Fruit fly (Drosophila melanogaster) whole organism, embryonic: ENCODE results near the gene CG44838.

Experiments used
- Ada2b ChIP-seq: fragments of 200-800 bp; sonication (Bioruptor generic); IDR thresholded peaks from 2 replicates; pipeline ENCODE4 v1.3.6; 2022; ENCODE audit warnings: missing biosample characterization, missing genetic modification characterization
- Bgb ChIP-seq: fragments of 200-800 bp; sonication (Bioruptor generic); IDR thresholded peaks from 2 replicates; pipeline ENCODE4 v1.3.6; 2022; ENCODE audit warnings: missing biosample characterization, missing genetic modification characterization; ENCODE audit not compliant: partially characterized antibody
- CG10147 ChIP-seq: fragments of 200-800 bp; sonication (Bioruptor generic); optimal IDR thresholded peaks from 2 replicates; lab custom pipeline; 2019; ENCODE audit warnings: missing biosample characterization, mild to moderate bottlenecking, missing genetic modification characterization, moderate library complexity
- CG11504 ChIP-seq: fragments of 200-800 bp; sonication (Bioruptor generic); optimal IDR thresholded peaks from 3 replicates; lab custom pipeline; 2019; ENCODE audit warnings: missing biosample characterization, mild to moderate bottlenecking, missing genetic modification characterization, moderate library complexity
- CG12219 ChIP-seq: fragments of 200-800 bp; sonication (Bioruptor generic); optimal IDR thresholded peaks from 3 replicates; lab custom pipeline; 2018; ENCODE audit warnings: missing biosample characterization, mild to moderate bottlenecking, missing genetic modification characterization
- CG13624 ChIP-seq: fragments of 200-800 bp; sonication (Bioruptor generic); optimal IDR thresholded peaks from 2 replicates; lab custom pipeline; 2016; ENCODE audit warnings: missing biosample characterization, missing genetic modification characterization
- CG14014 ChIP-seq: fragments of 200-800 bp; sonication (Bioruptor generic); IDR thresholded peaks from 2 replicates; pipeline ENCODE4 v1.3.6; 2022; ENCODE audit warnings: missing biosample characterization, missing genetic modification characterization
- CG1529 ChIP-seq: fragments of 200-800 bp; sonication (Bioruptor generic); optimal IDR thresholded peaks from 3 replicates; lab custom pipeline; 2018; ENCODE audit warnings: missing biosample characterization, missing genetic modification characterization
- CG17802 ChIP-seq: fragments of 200-800 bp; sonication (Bioruptor generic); optimal IDR thresholded peaks from 2 replicates; lab custom pipeline; 2018; ENCODE audit warnings: missing biosample characterization, mild to moderate bottlenecking, missing genetic modification characterization, moderate library complexity
- CG18011 ChIP-seq: fragments of 200-800 bp; sonication (Bioruptor generic); optimal IDR thresholded peaks from 2 replicates; lab custom pipeline; 2017; ENCODE audit warnings: missing biosample characterization, missing genetic modification characterization, mild to moderate bottlenecking, moderate library complexity, missing genotype
- CG2202 ChIP-seq: fragments of 200-800 bp; sonication (Bioruptor generic); optimal IDR thresholded peaks from 2 replicates; lab custom pipeline; 2018; ENCODE audit warnings: missing biosample characterization, mild to moderate bottlenecking, missing genetic modification characterization
- CG43689 ChIP-seq: fragments of 200-800 bp; sonication (Bioruptor generic); IDR thresholded peaks from 2 replicates; pipeline ENCODE4 v1.3.6; 2022; ENCODE audit warnings: missing biosample characterization, missing genetic modification characterization
- CG5245 ChIP-seq: fragments of 200-800 bp; sonication (Bioruptor generic); optimal IDR thresholded peaks from 3 replicates; lab custom pipeline; 2016; ENCODE audit warnings: missing biosample characterization, missing genetic modification characterization
- CG7745 ChIP-seq: fragments of 200-800 bp; sonication (Bioruptor generic); optimal IDR thresholded peaks from 2 replicates; lab custom pipeline; 2018; ENCODE audit warnings: missing biosample characterization, mild to moderate bottlenecking, missing genetic modification characterization, moderate library complexity
- CG8290 ChIP-seq, 3 experiments: fragments of 200-800 bp; sonication (Bioruptor generic); optimal IDR thresholded peaks; 2 replicates each; lab custom pipeline; 2016 to 2019; ENCODE audit warnings: missing biosample characterization in 3 of 3, missing genetic modification characterization in 3 of 3, mild to moderate bottlenecking in 2 of 3, moderate library complexity in 1 of 3
- CG9932 ChIP-seq: fragments of 200-800 bp; sonication (Bioruptor generic); IDR thresholded peaks from 2 replicates; pipeline ENCODE4 v1.3.6; 2022; ENCODE audit warnings: missing biosample characterization, missing genetic modification characterization
- CTCF ChIP-seq: fragments of 200-800 bp; sonication (Bioruptor generic); optimal IDR thresholded peaks from 2 replicates; lab custom pipeline; 2017; ENCODE audit warnings: missing biosample characterization, mild to moderate bottlenecking, missing genetic modification characterization, moderate library complexity
- Chrac-16 ChIP-seq: fragments of 200-800 bp; sonication (Bioruptor generic); optimal IDR thresholded peaks from 3 replicates; lab custom pipeline; 2016; ENCODE audit warnings: missing biosample characterization, missing genetic modification characterization
- Dip3 ChIP-seq: fragments of 200-800 bp; sonication (Bioruptor generic); optimal IDR thresholded peaks from 3 replicates; lab custom pipeline; 2016; ENCODE audit warnings: missing biosample characterization, missing genetic modification characterization
- Dll ChIP-seq: fragments of 200-800 bp; sonication (Bioruptor generic); IDR thresholded peaks from 4 replicates; pipeline ENCODE4 v1.3.6; 2022; ENCODE audit warnings: missing biosample characterization, missing genetic modification characterization; ENCODE audit not compliant: partially characterized antibody
- Drgx ChIP-seq: fragments of 200-800 bp; sonication (Bioruptor generic); IDR thresholded peaks from 2 replicates; pipeline ENCODE4 v1.3.6; 2022; ENCODE audit warnings: missing biosample characterization, missing genetic modification characterization
- Elba2 ChIP-seq: fragments of 200-800 bp; sonication (Bioruptor generic); optimal IDR thresholded peaks from 3 replicates; lab custom pipeline; 2016; ENCODE audit warnings: missing biosample characterization, missing genetic modification characterization
- H2.0 ChIP-seq: fragments of 200-800 bp; sonication (Bioruptor generic); IDR thresholded peaks from 2 replicates; pipeline ENCODE4 v1.3.6; 2022; ENCODE audit warnings: missing biosample characterization, missing genetic modification characterization
- Hsf ChIP-seq: fragments of 200-800 bp; sonication (Bioruptor generic); optimal IDR thresholded peaks from 3 replicates; lab custom pipeline; 2016; ENCODE audit warnings: missing biosample characterization, missing genetic modification characterization
- Max ChIP-seq: fragments of 200-800 bp; sonication (Bioruptor generic); optimal IDR thresholded peaks from 2 replicates; lab custom pipeline; 2016; ENCODE audit warnings: missing biosample characterization, mild to moderate bottlenecking, missing genetic modification characterization
- Med ChIP-seq: fragments of 200-800 bp; sonication (Bioruptor generic); peaks from one replicate; lab custom pipeline; 2016; ENCODE audit warnings: missing biosample characterization, missing genetic modification characterization, mild to moderate bottlenecking, inconsistent platforms, moderate library complexity
- Nf-YA ChIP-seq: fragments of 200-800 bp; sonication (Bioruptor generic); IDR thresholded peaks from 2 replicates; pipeline ENCODE4 v1.3.6; 2022; ENCODE audit warnings: missing biosample characterization, missing genetic modification characterization
- Oaz ChIP-seq: fragments of 200-800 bp; sonication (Bioruptor generic); IDR thresholded peaks from 2 replicates; pipeline ENCODE4 v1.3.6; 2022; ENCODE audit warnings: missing biosample characterization, missing genetic modification characterization
- Ptx1 ChIP-seq: fragments of 200-800 bp; sonication (Bioruptor generic); IDR thresholded peaks from 2 replicates; pipeline ENCODE4 v1.3.6; 2022; ENCODE audit warnings: missing biosample characterization, missing genetic modification characterization
- Rfx ChIP-seq: fragments of 200-800 bp; sonication (Bioruptor generic); IDR thresholded peaks from 2 replicates; pipeline ENCODE4 v1.3.6; 2022; ENCODE audit warnings: missing biosample characterization, missing genetic modification characterization
- Usf ChIP-seq: fragments of 200-800 bp; sonication (Bioruptor generic); optimal IDR thresholded peaks from 2 replicates; lab custom pipeline; 2017; ENCODE audit warnings: missing genotype, missing biosample characterization, missing genetic modification characterization
- Xbp1 ChIP-seq: fragments of 200-800 bp; sonication (Bioruptor generic); optimal IDR thresholded peaks from 3 replicates; lab custom pipeline; 2016; ENCODE audit warnings: missing biosample characterization, mild to moderate bottlenecking, missing genetic modification characterization
- ara ChIP-seq: fragments of 200-800 bp; sonication (Bioruptor generic); IDR thresholded peaks from 2 replicates; pipeline ENCODE4 v1.3.6; 2022; ENCODE audit warnings: missing biosample characterization, missing genetic modification characterization
- cato ChIP-seq: fragments of 200-800 bp; sonication (Bioruptor generic); optimal IDR thresholded peaks from 2 replicates; lab custom pipeline; 2016; ENCODE audit warnings: missing biosample characterization, missing genetic modification characterization, borderline replicate concordance
- ems ChIP-seq: fragments of 200-800 bp; sonication (Bioruptor generic); optimal IDR thresholded peaks from 3 replicates; lab custom pipeline; 2016; ENCODE audit warnings: missing biosample characterization, missing genetic modification characterization
- esg ChIP-seq: fragments of 200-800 bp; sonication (Bioruptor generic); conservative IDR thresholded peaks from 2 replicates; pipeline ENCODE4 v1.3.6; 2022; ENCODE audit warnings: missing biosample characterization, missing genetic modification characterization
- eve ChIP-seq, 2 experiments: fragments of >200 bp; optimal IDR thresholded peaks; 2 replicates each; lab custom pipeline; 2017; ENCODE audit warnings: missing biosample characterization in 2 of 2, missing genetic modification characterization in 2 of 2
- fd3F ChIP-seq: fragments of 200-800 bp; sonication (Bioruptor generic); optimal IDR thresholded peaks from 2 replicates; lab custom pipeline; 2018; ENCODE audit warnings: missing biosample characterization, mild to moderate bottlenecking, missing genetic modification characterization, moderate library complexity
- hkb ChIP-seq, 2 experiments: fragments of 200-800 bp in 1 of 2; fragments of >200 bp in 1 of 2; sonication (Bioruptor generic) in 1 of 2; IDR thresholded peaks in 1 of 2; optimal IDR thresholded peaks in 1 of 2; 2 replicates each; pipeline versions ENCODE4 v1.3.6 to Lab custom; 2017 to 2022; ENCODE audit warnings: missing biosample characterization in 1 of 2, missing genetic modification characterization in 1 of 2
- odd ChIP-seq: fragments of 200-800 bp; sonication (Bioruptor generic); optimal IDR thresholded peaks from 2 replicates; lab custom pipeline; 2017; ENCODE audit warnings: missing biosample characterization, mild to moderate bottlenecking, missing genetic modification characterization
- otp ChIP-seq: fragments of 200-800 bp; sonication (Bioruptor generic); IDR thresholded peaks from 3 replicates; pipeline ENCODE4, ENCODE4 v1.3.6; 2022; ENCODE audit warnings: missing biosample characterization, missing genetic modification characterization
- pita ChIP-seq: fragments of 200-800 bp; sonication (Bioruptor generic); optimal IDR thresholded peaks from 2 replicates; lab custom pipeline; 2017; ENCODE audit warnings: missing biosample characterization, mild to moderate bottlenecking, missing genetic modification characterization
- row ChIP-seq: fragments of 200-800 bp; sonication (Bioruptor generic); IDR thresholded peaks from 3 replicates; pipeline ENCODE4 v1.3.6; 2022; ENCODE audit warnings: missing biosample characterization, missing genetic modification characterization
- slbo ChIP-seq: fragments of 200-800 bp; sonication (Bioruptor generic); IDR thresholded peaks from 2 replicates; pipeline ENCODE4 v1.3.6; 2022; ENCODE audit warnings: missing biosample characterization, missing genetic modification characterization
- ssp ChIP-seq: fragments of 200-800 bp; sonication (Bioruptor generic); IDR thresholded peaks from 2 replicates; pipeline ENCODE4 v1.3.6; 2022; ENCODE audit warnings: missing biosample characterization, missing genetic modification characterization
- vnd ChIP-seq: fragments of 200-800 bp; sonication (Bioruptor generic); IDR thresholded peaks from 3 replicates; pipeline ENCODE4 v1.3.6; 2022; ENCODE audit warnings: missing biosample characterization, missing genetic modification characterization; ENCODE audit not compliant: partially characterized antibody

CG44838 gene

dm6 chr3L:9441907-9442479 is 18.9 kb upstream of the CG44838 start, which contains the start of the genes Bet3 and Nf-YA (continued):
- peak; percentile 32 for TF ChIP-seq Chrac-16 (GFP tag; lab: Kevin White, UChicago)
- TF ChIP-seq, all 482 proteins: peak for 259

- TF ChIP-seq Med (GFP tag; lab: Kevin White, UChicago) (peak; percentile 43), CG9932 (GFP tag; lab: Robert Waterston, UW) (peak; percentile 47), Oaz (GFP tag; lab: Robert Waterston, UW) (0 out of 2 replicates have a peak, but pooled peaks have one; percentile 12), CG8290 (GFP tag; optimal IDR thresholded peaks at IDR 0.05; lab: Kevin White, UChicago) (no peak), CG8290 (tag; optimal IDR thresholded peaks at IDR 0.05; lab: Kevin White, UChicago) (peak in 1 of 2 experiments; percentile 43), Rfx (GFP tag; lab: Robert Waterston, UW) (0 out of 2 replicates have a peak, but pooled peaks have one; percentile 4), H2.0 (GFP tag; lab: Robert Waterston, UW) (peak; percentile 19; the same call in 1 of the 2 replicates), esg (GFP tag; lab: Robert Waterston, UW) (peak; percentile 11; the same call in 1 of the 2 replicates), odd (GFP tag; lab: Kevin White, UChicago) (peak; percentile 26), Bgb (GFP tag; lab: Robert Waterston, UW) (no peak), Nf-YA (GFP tag; lab: Robert Waterston, UW) (no peak), Usf (GFP tag; lab: Kevin White, UChicago) (no peak), ems (GFP tag; lab: Kevin White, UChicago) (peak; percentile 6), CG11504 (tag; lab: Kevin White, UChicago) (peak; percentile 6), CG18011 (peak; percentile 13), CG14014 (GFP tag; lab: Robert Waterston, UW) (0 out of 2 replicates have a peak, but pooled peaks have one; percentile 6), row (GFP tag; lab: Robert Waterston, UW) (peak; percentile 7), CTCF (GFP tag; lab: Kevin White, UChicago) (peak; percentile 1), pita (GFP tag; lab: Kevin White, UChicago) (peak; percentile 20), Hsf (GFP tag; lab: Kevin White, UChicago) (no peak), Drgx (GFP tag; lab: Robert Waterston, UW) (no peak), hkb (optimal IDR thresholded peaks at IDR 0.05; lab: Kevin White, UChicago) (peak; percentile 53), hkb (GFP tag; IDR thresholded peaks at IDR 0.05; lab: Robert Waterston, UW) (0 out of 2 replicates have a peak, but pooled peaks have one; percentile 6), Ptx1 (GFP tag; lab: Robert Waterston, UW) (no peak), Xbp1 (GFP tag; lab: Kevin White, UChicago) (no peak), Elba2 (GFP tag; lab: Kevin White, UChicago) (peak; percentile 86), Max (no peak), eve (GFP tag; optimal IDR thresholded peaks at IDR 0.05; lab: Kevin White, UChicago) (no peak), vnd (GFP tag; lab: Robert Waterston, UW) (no peak), CG43689 (no peak), cato (GFP tag; lab: Kevin White, UChicago) (no peak), ssp (GFP tag; lab: Robert Waterston, UW) (no peak), slbo (GFP tag; lab: Robert Waterston, UW) (peak; percentile 60)
- TF ChIP-seq, all 482 proteins: peak for 18
Measured at dm6 chr3L:9442625-9443282, 18.1 kb upstream of the CG44838 start, which contains the start of gene Srg3. Gene Srg3 (plus strand): TSS chr3L:9443232.

dm6 chr3L:9446731-9447238 is 14.1 kb upstream of the CG44838 start, which contains the start of gene CG3529:
Gene CG3529 (plus strand): TSS chr3L:9446864.
- TF ChIP-seq Ada2b (GFP tag; lab: Robert Waterston, UW) = no peak
- no peak for TF ChIP-seq fd3F (GFP tag; lab: Kevin White, UChicago)
- TF ChIP-seq CG17802 = no peak
- TF ChIP-seq CG13624 (GFP tag; lab: Kevin White, UChicago) = peak; percentile 32
- TF ChIP-seq CG5245 (GFP tag; lab: Kevin White, UChicago) = no peak
- TF ChIP-seq CG1529 = no peak
- no peak for TF ChIP-seq Dll (GFP tag; lab: Robert Waterston, UW)
- TF ChIP-seq CG12219 = peak; percentile 4
- peak; percentile 8 for TF ChIP-seq CG10147
- TF ChIP-seq ara = no peak
- TF ChIP-seq otp (GFP tag; lab: Robert Waterston, UW) = no peak
- TF ChIP-seq CG7745 (tag; lab: Kevin White, UChicago) = no peak
- TF ChIP-seq Dip3 (GFP tag; lab: Kevin White, UChicago) = no peak
- TF ChIP-seq CG2202 (tag; lab: Kevin White, UChicago) = peak; percentile 16
- no peak for TF ChIP-seq CG14014 (GFP tag; lab: Robert Waterston, UW)
